Worm (Caenorhabditis elegans) whole organism, mixed stage, embryonic: Measurements from ENCODE around the gene gcy-23.

Source experiments
- blmp-1 ChIP-seq: fragments of 150-350 bp; optimal IDR thresholded peaks from 2 replicates; lab custom pipeline; 2014; ENCODE audit warnings: missing biosample characterization, missing genetic modification characterization
- lin-13 ChIP-seq: fragments of 150-350 bp; optimal IDR thresholded peaks from 2 replicates; lab custom pipeline; 2014; ENCODE audit warnings: missing biosample characterization, missing genetic modification characterization
- nhr-12 ChIP-seq: fragments of 150-350 bp; optimal IDR thresholded peaks from 2 replicates; lab custom pipeline; 2014; ENCODE audit warnings: missing biosample characterization, missing genetic modification characterization
- nhr-237 ChIP-seq: fragments of 150-350 bp; optimal IDR thresholded peaks from 2 replicates; lab custom pipeline; 2014; ENCODE audit warnings: missing biosample characterization, missing genetic modification characterization
- pha-4 ChIP-seq: fragments of 150-350 bp; optimal IDR thresholded peaks from 2 replicates; lab custom pipeline; 2018; ENCODE audit warnings: missing biosample characterization, missing genetic modification reagents, missing genetic modification characterization
- snpc-4 ChIP-seq: fragments of 150-350 bp; optimal IDR thresholded peaks from 2 replicates; lab custom pipeline; 2014; ENCODE audit warnings: missing biosample characterization, missing genetic modification characterization
- unc-62 ChIP-seq: fragments of 150-350 bp; optimal IDR thresholded peaks from 2 replicates; lab custom pipeline; 2014; ENCODE audit warnings: missing biosample characterization, missing genetic modification reagents, missing genetic modification characterization

DNA sequence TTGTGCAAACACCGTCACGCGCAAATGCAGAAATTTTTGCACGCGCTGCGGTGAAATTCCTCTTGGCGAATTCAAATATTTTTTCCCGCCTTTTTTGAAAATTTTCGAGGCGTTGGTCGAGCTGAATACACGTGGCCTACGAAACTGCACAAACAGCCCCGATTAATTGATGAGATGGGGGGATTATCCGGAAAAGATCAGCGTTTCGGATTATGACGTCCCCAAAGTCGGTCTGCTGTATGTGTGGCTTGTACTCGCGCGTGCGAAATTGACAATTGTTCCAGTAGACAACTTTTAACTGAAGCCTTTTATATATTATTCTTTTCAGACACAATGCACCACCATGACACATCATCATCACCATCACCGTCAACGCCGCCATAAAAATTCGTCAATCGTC is 37.1 kb downstream of the gcy-23 start:
- TF ChIP-seq unc-62 (GFP tag; lab: Kevin White, UChicago), result no peak
- no peak for TF ChIP-seq lin-13 (tag; lab: Kevin White, UChicago)
- no peak for TF ChIP-seq snpc-4
- TF ChIP-seq pha-4 (tag; lab: Kevin White, UChicago), result no peak
- TF ChIP-seq nhr-12 (tag; lab: Kevin White, UChicago), result no peak
- no peak for TF ChIP-seq blmp-1 (tag; lab: Kevin White, UChicago)
- TF ChIP-seq nhr-237 (tag; lab: Kevin White, UChicago), result no peak
